Worm (Caenorhabditis elegans) whole organism, L4 larva: ENCODE measurements around the gene hif-1.

ENCODE experiments used
- D1046.2 ChIP-seq: fragments of 200-800 bp; sonication (Bioruptor generic); IDR thresholded peaks from 2 replicates; pipeline ENCODE4 v1.3.6; 2022; ENCODE audit warnings: missing genetic modification characterization, missing compliant biosample characterization
- F10B5.3 ChIP-seq: sonication (generic microtip); optimal IDR thresholded peaks from 2 replicates; lab custom pipeline; 2016; ENCODE audit warnings: mild to moderate bottlenecking, missing genetic modification characterization, missing compliant biosample characterization
- F26F4.8 ChIP-seq: fragments of 200-800 bp; sonication (Bioruptor generic); conservative IDR thresholded peaks from 2 replicates; pipeline ENCODE4 v1.3.6; 2022; ENCODE audit warnings: missing genetic modification characterization, missing compliant biosample characterization
- F37D6.2 ChIP-seq: sonication (generic microtip); optimal IDR thresholded peaks from 2 replicates; lab custom pipeline; 2016; ENCODE audit warnings: mild to moderate bottlenecking, missing genetic modification characterization, missing compliant biosample characterization
- F49E8.2 ChIP-seq: sonication (generic microtip); optimal IDR thresholded peaks from 2 replicates; lab custom pipeline; 2016; ENCODE audit warnings: missing compliant biosample characterization, mild to moderate bottlenecking, missing genetic modification characterization, borderline replicate concordance
- Y48G9A.11 ChIP-seq: fragments of 200-800 bp; sonication (Bioruptor generic); IDR thresholded peaks from 2 replicates; pipeline ENCODE4 v1.3.6; 2022; ENCODE audit warnings: missing genetic modification reagents, missing genetic modification characterization, missing compliant biosample characterization
- ama-1 ChIP-seq: fragments of 150-350 bp; optimal IDR thresholded peaks from 2 replicates; lab custom pipeline; 2014; ENCODE audit warnings: inconsistent platforms, mixed read lengths
- arid-1 ChIP-seq: fragments of 200-800 bp; sonication (Bioruptor generic); conservative IDR thresholded peaks from 2 replicates; pipeline ENCODE4 v1.3.6; 2022; ENCODE audit warnings: missing genetic modification reagents, missing genetic modification characterization, missing compliant biosample characterization
- attf-4 ChIP-seq: sonication (generic microtip); optimal IDR thresholded peaks from 3 replicates; lab custom pipeline; 2017; ENCODE audit warnings: missing biosample characterization, missing genetic modification characterization
- ceh-28 ChIP-seq: fragments of 150-350 bp; optimal IDR thresholded peaks from 2 replicates; lab custom pipeline; 2014; ENCODE audit warnings: missing biosample characterization, missing genetic modification reagents, missing genetic modification characterization
- ceh-44 ChIP-seq: fragments of 200-800 bp; sonication (Bioruptor generic); IDR thresholded peaks from 2 replicates; pipeline ENCODE4 v1.3.6; 2022; ENCODE audit warnings: missing genetic modification reagents, missing genetic modification characterization, missing compliant biosample characterization
- ceh-62 ChIP-seq: sonication (generic microtip); optimal IDR thresholded peaks from 2 replicates; lab custom pipeline; 2017; ENCODE audit warnings: missing biosample characterization, missing genetic modification characterization
- ceh-82 ChIP-seq: sonication (generic microtip); optimal IDR thresholded peaks from 2 replicates; lab custom pipeline; 2017; ENCODE audit warnings: missing biosample characterization, missing genetic modification characterization
- ces-1 ChIP-seq: fragments of 150-350 bp; sonication (generic microtip); optimal IDR thresholded peaks from 4 replicates; lab custom pipeline; 2014; ENCODE audit warnings: missing biosample characterization, missing genetic modification reagents, missing genetic modification characterization
- cey-2 ChIP-seq: sonication (generic microtip); optimal IDR thresholded peaks from 3 replicates; lab custom pipeline; 2017; ENCODE audit warnings: missing genetic modification characterization, mild to moderate bottlenecking, missing compliant biosample characterization, antibody characterized with exemption, borderline replicate concordance; ENCODE audit not compliant: insufficient read depth
- daf-12 ChIP-seq: fragments of 150-350 bp; optimal IDR thresholded peaks from 2 replicates; lab custom pipeline; 2014; ENCODE audit warnings: missing biosample characterization, missing genetic modification reagents, missing genetic modification characterization
- daf-19 ChIP-seq: fragments of 200-800 bp; sonication (Bioruptor generic); conservative IDR thresholded peaks from 2 replicates; pipeline ENCODE4 v1.3.6; 2022; ENCODE audit warnings: missing genetic modification characterization, missing compliant biosample characterization
- dmd-9 ChIP-seq: fragments of 200-800 bp; sonication (Bioruptor generic); IDR thresholded peaks from 2 replicates; pipeline ENCODE4 v1.3.6; 2022; ENCODE audit warnings: missing genetic modification reagents, missing genetic modification characterization, missing compliant biosample characterization
- egl-27 ChIP-seq: sonication (generic microtip); optimal IDR thresholded peaks from 3 replicates; lab custom pipeline; 2017; ENCODE audit warnings: missing biosample characterization, missing genetic modification reagents, missing genetic modification characterization
- gei-8 ChIP-seq: fragments of 200-800 bp; sonication (Bioruptor generic); optimal IDR thresholded peaks from 2 replicates; lab custom pipeline; 2018; ENCODE audit warnings: mild to moderate bottlenecking, missing genetic modification characterization, missing compliant biosample characterization
- hif-1 ChIP-seq, 2 experiments: sonication (generic microtip); optimal IDR thresholded peaks; 2 replicates each; lab custom pipeline; 2016 to 2017; ENCODE audit warnings: missing compliant biosample characterization in 2 of 2, missing genetic modification characterization in 2 of 2, missing genetic modification reagents in 2 of 2, missing genotype in 2 of 2, mild to moderate bottlenecking in 1 of 2
- hlh-11 ChIP-seq: fragments of 200-800 bp; sonication (Bioruptor generic); optimal IDR thresholded peaks from 2 replicates; lab custom pipeline; 2018; ENCODE audit warnings: mild to moderate bottlenecking, missing genetic modification characterization, missing compliant biosample characterization
- hlh-30 ChIP-seq: sonication (generic microtip); optimal IDR thresholded peaks from 2 replicates; lab custom pipeline; 2017; ENCODE audit warnings: antibody characterized with exemption, mild to moderate bottlenecking, missing genetic modification characterization, missing compliant biosample characterization; ENCODE audit not compliant: insufficient read depth
- hmg-1.1 ChIP-seq: fragments of 200-800 bp; sonication (Bioruptor generic); IDR thresholded peaks from 2 replicates; pipeline ENCODE4 v1.3.6; 2022; ENCODE audit warnings: missing genetic modification reagents, missing genetic modification characterization, missing compliant biosample characterization
- jun-1 ChIP-seq: fragments of 150-350 bp; optimal IDR thresholded peaks from 2 replicates; lab custom pipeline; 2014; ENCODE audit warnings: missing biosample characterization, missing genetic modification reagents, missing genetic modification characterization
- lin-1 ChIP-seq: fragments of 200-800 bp; sonication (Bioruptor generic); IDR thresholded peaks from 2 replicates; pipeline ENCODE4 v1.3.6; 2022; ENCODE audit warnings: missing genetic modification reagents, missing genetic modification characterization, missing compliant biosample characterization
- lin-15B ChIP-seq: fragments of 150-350 bp; sonication (generic microtip); optimal IDR thresholded peaks from 3 replicates; lab custom pipeline; 2014; ENCODE audit warnings: missing biosample characterization, missing genetic modification characterization
- lin-38 ChIP-seq: fragments of 200-800 bp; sonication (Bioruptor generic); IDR thresholded peaks from 2 replicates; pipeline ENCODE4 v1.3.6; 2022; ENCODE audit warnings: missing genetic modification reagents, missing genetic modification characterization, missing compliant biosample characterization
- lin-39 ChIP-seq: fragments of 150-350 bp; optimal IDR thresholded peaks from 2 replicates; lab custom pipeline; 2014; ENCODE audit warnings: missing biosample characterization, missing genetic modification reagents, missing genetic modification characterization
- lsy-2 ChIP-seq, 2 experiments: fragments of 150-350 bp in 1 of 2; sonication (generic microtip) in 1 of 2; optimal IDR thresholded peaks; 2 replicates each; lab custom pipeline; 2014 to 2017; ENCODE audit warnings: missing biosample characterization in 2 of 2, missing genetic modification characterization in 2 of 2
- mxl-2 ChIP-seq: fragments of 200-800 bp; sonication (Bioruptor generic); conservative IDR thresholded peaks from 2 replicates; pipeline ENCODE4 v1.3.6; 2022; ENCODE audit warnings: missing genetic modification reagents, missing genetic modification characterization, missing compliant biosample characterization
- nhr-102 ChIP-seq: sonication (generic microtip); optimal IDR thresholded peaks from 2 replicates; lab custom pipeline; 2016; ENCODE audit warnings: mild to moderate bottlenecking, missing genetic modification characterization, moderate library complexity, missing compliant biosample characterization
- nhr-11 ChIP-seq: fragments of 150-350 bp; optimal IDR thresholded peaks from 2 replicates; lab custom pipeline; 2014; ENCODE audit warnings: missing biosample characterization, missing genetic modification characterization
- nhr-25 ChIP-seq: sonication (generic microtip); optimal IDR thresholded peaks from 2 replicates; lab custom pipeline; 2017; ENCODE audit warnings: missing genetic modification characterization, mild to moderate bottlenecking, missing compliant biosample characterization, antibody characterized with exemption, moderate library complexity, borderline replicate concordance; ENCODE audit not compliant: insufficient read depth
- nhr-41 ChIP-seq: fragments of 200-800 bp; sonication (Bioruptor generic); IDR thresholded peaks from 2 replicates; pipeline ENCODE4 v1.3.6; 2022; ENCODE audit warnings: missing genetic modification reagents, missing genetic modification characterization, missing compliant biosample characterization
- saeg-2 ChIP-seq: fragments of 200-800 bp; sonication (Bioruptor generic); IDR thresholded peaks from 2 replicates; pipeline ENCODE4 v1.3.6; 2022; ENCODE audit warnings: missing genetic modification reagents, missing genetic modification characterization, missing compliant biosample characterization
- skn-1 ChIP-seq: fragments of 150-350 bp; optimal IDR thresholded peaks from 2 replicates; lab custom pipeline; 2014; ENCODE audit warnings: missing biosample characterization, missing genetic modification characterization
- snpc-1.2 ChIP-seq: fragments of 200-800 bp; sonication (Bioruptor generic); IDR thresholded peaks from 2 replicates; pipeline ENCODE4 v1.3.6; 2022; ENCODE audit warnings: missing genetic modification reagents, missing genetic modification characterization, missing compliant biosample characterization
- snpc-4 ChIP-seq: fragments of 150-350 bp; optimal IDR thresholded peaks from 2 replicates; lab custom pipeline; 2014; ENCODE audit warnings: missing biosample characterization, missing genetic modification characterization
- spr-1 ChIP-seq: sonication (generic microtip); optimal IDR thresholded peaks from 2 replicates; lab custom pipeline; 2016; ENCODE audit warnings: mild to moderate bottlenecking, missing genetic modification characterization, missing compliant biosample characterization
- tag-97 ChIP-seq: fragments of 200-800 bp; sonication (Bioruptor generic); IDR thresholded peaks from 2 replicates; pipeline ENCODE4 v1.3.6; 2022; ENCODE audit warnings: missing genetic modification characterization, missing compliant biosample characterization
- tra-1 ChIP-seq: fragments of 200-800 bp; sonication (Bioruptor generic); IDR thresholded peaks from 2 replicates; pipeline ENCODE4 v1.3.6; 2022; ENCODE audit warnings: missing genetic modification reagents, missing genetic modification characterization, missing compliant biosample characterization
- unc-130 ChIP-seq: sonication (generic microtip); optimal IDR thresholded peaks from 2 replicates; lab custom pipeline; 2016; ENCODE audit warnings: missing genetic modification reagents, missing genetic modification characterization, missing compliant biosample characterization
- unc-62 ChIP-seq, 3 experiments: fragments of 150-350 bp in 1 of 3; sonication (generic microtip); optimal IDR thresholded peaks in 2 of 3; peaks in 1 of 3; 1 replicate in 1 of 3; 2 replicates in 2 of 3; lab custom pipeline; 2014 to 2017; ENCODE audit warnings: missing biosample characterization in 3 of 3, missing genetic modification characterization in 3 of 3, missing genetic modification reagents in 3 of 3, missing genotype in 1 of 3
- zag-1 ChIP-seq: fragments of 150-350 bp; optimal IDR thresholded peaks from 2 replicates; lab custom pipeline; 2014; ENCODE audit warnings: missing biosample characterization, missing genetic modification characterization
- zfp-2 ChIP-seq: sonication (generic microtip); optimal IDR thresholded peaks from 2 replicates; lab custom pipeline; 2016; ENCODE audit warnings: mild to moderate bottlenecking, missing genetic modification characterization, missing compliant biosample characterization
- zfp-3 ChIP-seq: fragments of 200-800 bp; sonication (Bioruptor generic); conservative IDR thresholded peaks from 2 replicates; pipeline ENCODE4 v1.3.6; 2022; ENCODE audit warnings: missing genetic modification reagents, missing genetic modification characterization, missing compliant biosample characterization
- zip-11 ChIP-seq: fragments of 200-800 bp; sonication (Bioruptor generic); IDR thresholded peaks from 2 replicates; pipeline ENCODE4 v1.3.6; 2022; ENCODE audit warnings: missing genetic modification characterization, missing compliant biosample characterization
- zip-2 ChIP-seq: fragments of 150-350 bp; optimal IDR thresholded peaks from 2 replicates; lab custom pipeline; 2014; ENCODE audit warnings: missing biosample characterization, missing genetic modification characterization
- ztf-11 ChIP-seq: fragments of 150-350 bp; optimal IDR thresholded peaks from 2 replicates; lab custom pipeline; 2014; ENCODE audit warnings: missing biosample characterization, missing genetic modification characterization

The hif-1 gene

DNA sequence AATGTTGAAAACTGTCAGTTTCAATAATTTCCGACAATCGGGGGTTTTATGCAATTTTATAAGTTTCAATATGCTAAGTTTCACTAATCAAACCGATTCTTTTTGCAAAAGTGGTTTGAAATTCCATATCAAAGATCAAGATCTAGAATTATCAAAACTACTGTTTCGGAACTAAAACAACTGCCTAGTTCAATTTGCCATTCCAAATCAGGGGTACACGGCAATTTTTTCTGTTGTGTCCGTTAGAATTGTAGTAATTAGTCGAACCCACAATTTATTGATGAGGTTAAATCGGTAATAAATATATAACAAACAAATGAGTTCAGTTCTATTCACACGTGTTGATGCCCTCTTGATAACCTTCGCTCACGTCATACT lies 5.6 kb downstream of the hif-1 start (continued):
- no peak for TF ChIP-seq cey-2 (tag; lab: Kevin White, UChicago)
- TF ChIP-seq spr-1 (tag; lab: Kevin White, UChicago), result no peak
- TF ChIP-seq ceh-44 (GFP tag; lab: Robert Waterston, UW), result no peak
- no peak for TF ChIP-seq lin-15B (tag; lab: Kevin White, UChicago)
- TF ChIP-seq unc-62 (GFP tag; optimal IDR thresholded peaks at IDR 0.05 in 1 of 2; lab: Kevin White, UChicago), result peak in 1 of 2 experiments; percentile 86
- no peak for TF ChIP-seq unc-62 (tag; optimal IDR thresholded peaks at IDR 0.05; lab: Kevin White, UChicago)

ce11 chrV:20789105-20789504 lies 8.9 kb downstream of the hif-1 start, which contains the start of gene tpan-1:
TSS of gene tpan-1 (plus strand) at chrV:20789502.
- TF ChIP-seq F49E8.2 (no peak), zag-1 (tag; lab: Kevin White, UChicago) (no peak), lin-38 (GFP tag; lab: Robert Waterston, UW) (no peak), lsy-2 (tag; optimal IDR thresholded peaks at IDR 0.05; lab: Kevin White, UChicago) (peak in 1 of 2 experiments; percentile 67), zip-11 (GFP tag; lab: Robert Waterston, UW) (no peak), hlh-30 (tag; lab: Kevin White, UChicago) (peak; percentile 42), lin-1 (GFP tag; lab: Robert Waterston, UW) (no peak), zip-2 (tag; lab: Kevin White, UChicago) (no peak), saeg-2 (GFP tag; lab: Robert Waterston, UW) (peak; percentile 50; the same call in 1 of the 2 replicates), mxl-2 (GFP tag; lab: Robert Waterston, UW) (no peak), zfp-3 (GFP tag; lab: Robert Waterston, UW) (no peak), nhr-11 (tag; lab: Kevin White, UChicago) (peak; percentile 32), F10B5.3 (tag; lab: Kevin White, UChicago) (no peak), tag-97 (GFP tag; lab: Robert Waterston, UW) (no peak), jun-1 (tag; lab: Kevin White, UChicago) (no peak), gei-8 (GFP tag; lab: Kevin White, UChicago) (no peak), snpc-1.2 (GFP tag; lab: Robert Waterston, UW) (no peak), nhr-25 (tag; lab: Kevin White, UChicago) (no peak), daf-12 (tag; lab: Kevin White, UChicago) (no peak), tra-1 (GFP tag; lab: Robert Waterston, UW) (no peak), Y48G9A.11 (GFP tag; lab: Robert Waterston, UW) (no peak), snpc-4 (tag; lab: Kevin White, UChicago) (no peak), F37D6.2 (tag; lab: Kevin White, UChicago) (peak; percentile 3), ama-1 (no peak), hmg-1.1 (GFP tag; lab: Robert Waterston, UW) (peak; percentile 72), arid-1 (GFP tag; lab: Robert Waterston, UW) (no peak), hif-1 (tag; optimal IDR thresholded peaks at IDR 0.05; lab: Kevin White, UChicago) (peak in 1 of 2 experiments; percentile 92), D1046.2 (GFP tag; lab: Robert Waterston, UW) (no peak), daf-19 (no peak), F26F4.8 (no peak), unc-130 (GFP tag; lab: Kevin White, UChicago) (no peak), nhr-102 (tag; lab: Kevin White, UChicago) (no peak), nhr-41 (GFP tag; lab: Robert Waterston, UW) (no peak), ceh-82 (no peak), ces-1 (GFP tag; lab: Kevin White, UChicago) (peak; percentile 50), hlh-11 (tag; lab: Kevin White, UChicago) (no peak), egl-27 (tag; lab: Kevin White, UChicago) (no peak), ceh-28 (tag; lab: Kevin White, UChicago) (no peak), ceh-62 (tag; lab: Kevin White, UChicago) (no peak), dmd-9 (0 out of 2 replicates have a peak, but pooled peaks have one; percentile 38), lin-39 (tag; lab: Kevin White, UChicago) (no peak), ztf-11 (tag; lab: Kevin White, UChicago) (no peak), zfp-2 (tag; lab: Kevin White, UChicago) (no peak), attf-4 (tag; lab: Kevin White, UChicago) (no peak), skn-1 (no peak)
